Worm (Caenorhabditis elegans) whole organism, mixed stage, embryonic: ENCODE data around the gene C15H11.13.

ENCODE experiments used
- M03D4.4 ChIP-seq: sonication (generic microtip); optimal IDR thresholded peaks from 2 replicates; lab custom pipeline; 2017; ENCODE audit warnings: mild to moderate bottlenecking, missing genetic modification characterization, missing compliant biosample characterization
- bed-3 ChIP-seq: fragments of 200-800 bp; sonication (Bioruptor generic); optimal IDR thresholded peaks from 3 replicates; lab custom pipeline; 2018; ENCODE audit warnings: mild to moderate bottlenecking, missing genetic modification characterization, moderate library complexity, missing compliant biosample characterization
- blmp-1 ChIP-seq: fragments of 150-350 bp; optimal IDR thresholded peaks from 2 replicates; lab custom pipeline; 2014; ENCODE audit warnings: missing biosample characterization, missing genetic modification characterization
- ceh-39 ChIP-seq: fragments of 150-350 bp; optimal IDR thresholded peaks from 2 replicates; lab custom pipeline; 2014; ENCODE audit warnings: missing biosample characterization, missing genetic modification characterization
- ces-1 ChIP-seq: fragments of 150-350 bp; optimal IDR thresholded peaks from 2 replicates; lab custom pipeline; 2014; ENCODE audit warnings: missing biosample characterization, missing genetic modification reagents, missing genetic modification characterization
- cnd-1 ChIP-seq: fragments of 200-800 bp; sonication (Bioruptor generic); optimal IDR thresholded peaks from 2 replicates; lab custom pipeline; 2018; ENCODE audit warnings: mild to moderate bottlenecking, missing genetic modification characterization, missing compliant biosample characterization
- drap-1 ChIP-seq: fragments of 200-800 bp; sonication (Bioruptor generic); optimal IDR thresholded peaks from 3 replicates; lab custom pipeline; 2018; ENCODE audit warnings: mild to moderate bottlenecking, missing genetic modification characterization, missing compliant biosample characterization
- elt-3 ChIP-seq: fragments of 150-350 bp; optimal IDR thresholded peaks from 2 replicates; lab custom pipeline; 2014; ENCODE audit warnings: missing biosample characterization, missing genetic modification characterization
- flh-1 ChIP-seq: fragments of 200-800 bp; sonication (Bioruptor generic); optimal IDR thresholded peaks from 2 replicates; lab custom pipeline; 2018; ENCODE audit warnings: mild to moderate bottlenecking, missing genetic modification characterization, moderate library complexity, missing compliant biosample characterization
- ham-2 ChIP-seq: fragments of 200-800 bp; sonication (Bioruptor generic); optimal IDR thresholded peaks from 2 replicates; lab custom pipeline; 2018; ENCODE audit warnings: mild to moderate bottlenecking, missing genetic modification characterization, missing compliant biosample characterization
- hlh-1 ChIP-seq: fragments of 150-350 bp; optimal IDR thresholded peaks from 2 replicates; lab custom pipeline; 2014; ENCODE audit warnings: missing biosample characterization, missing genetic modification reagents, missing genetic modification characterization
- lin-13 ChIP-seq: fragments of 150-350 bp; optimal IDR thresholded peaks from 2 replicates; lab custom pipeline; 2014; ENCODE audit warnings: missing biosample characterization, missing genetic modification characterization
- lsy-2 ChIP-seq: fragments of 150-350 bp; optimal IDR thresholded peaks from 2 replicates; lab custom pipeline; 2014; ENCODE audit warnings: missing biosample characterization, missing genetic modification characterization
- mab-5 ChIP-seq: fragments of 150-350 bp; optimal IDR thresholded peaks from 2 replicates; lab custom pipeline; 2014; ENCODE audit warnings: missing biosample characterization, missing genetic modification characterization
- mep-1 ChIP-seq: fragments of 150-350 bp; optimal IDR thresholded peaks from 2 replicates; lab custom pipeline; 2017; ENCODE audit warnings: missing biosample characterization, missing genetic modification reagents, missing genetic modification characterization, inconsistent platforms
- mls-2 ChIP-seq: sonication (generic microtip); optimal IDR thresholded peaks from 2 replicates; lab custom pipeline; 2016; ENCODE audit warnings: mild to moderate bottlenecking, missing genetic modification characterization, moderate library complexity, missing compliant biosample characterization
- nhr-12 ChIP-seq: fragments of 150-350 bp; optimal IDR thresholded peaks from 2 replicates; lab custom pipeline; 2014; ENCODE audit warnings: missing biosample characterization, missing genetic modification characterization
- nhr-2 ChIP-seq: fragments of 150-350 bp; optimal IDR thresholded peaks from 2 replicates; lab custom pipeline; 2014; ENCODE audit warnings: missing biosample characterization, missing genetic modification characterization
- nhr-237 ChIP-seq: fragments of 150-350 bp; optimal IDR thresholded peaks from 2 replicates; lab custom pipeline; 2014; ENCODE audit warnings: missing biosample characterization, missing genetic modification characterization
- nhr-28 ChIP-seq: fragments of 150-350 bp; optimal IDR thresholded peaks from 2 replicates; lab custom pipeline; 2014; ENCODE audit warnings: missing biosample characterization, missing genetic modification characterization
- nhr-76 ChIP-seq: sonication (generic microtip); optimal IDR thresholded peaks from 2 replicates; lab custom pipeline; 2017; ENCODE audit warnings: missing biosample characterization, missing genetic modification characterization
- pha-4 ChIP-seq: fragments of 150-350 bp; optimal IDR thresholded peaks from 2 replicates; lab custom pipeline; 2018; ENCODE audit warnings: missing biosample characterization, missing genetic modification reagents, missing genetic modification characterization
- sem-2 ChIP-seq: fragments of 200-800 bp; sonication (Bioruptor generic); optimal IDR thresholded peaks from 2 replicates; lab custom pipeline; 2018; ENCODE audit warnings: mild to moderate bottlenecking, missing genetic modification characterization, missing compliant biosample characterization
- snpc-4 ChIP-seq: fragments of 150-350 bp; optimal IDR thresholded peaks from 2 replicates; lab custom pipeline; 2014; ENCODE audit warnings: missing biosample characterization, missing genetic modification characterization
- sptf-1 ChIP-seq: sonication (generic microtip); optimal IDR thresholded peaks from 2 replicates; lab custom pipeline; 2017; ENCODE audit warnings: mild to moderate bottlenecking, missing genetic modification characterization, moderate library complexity, missing compliant biosample characterization
- tbx-8 ChIP-seq: fragments of 200-800 bp; sonication (Bioruptor generic); optimal IDR thresholded peaks from 2 replicates; lab custom pipeline; 2018; ENCODE audit warnings: mild to moderate bottlenecking, missing genetic modification characterization, moderate library complexity, missing compliant biosample characterization
- unc-62 ChIP-seq: fragments of 150-350 bp; optimal IDR thresholded peaks from 2 replicates; lab custom pipeline; 2014; ENCODE audit warnings: missing biosample characterization, missing genetic modification reagents, missing genetic modification characterization
- zip-8 ChIP-seq: fragments of 150-350 bp; optimal IDR thresholded peaks from 2 replicates; lab custom pipeline; 2014; ENCODE audit warnings: missing biosample characterization, missing genetic modification characterization
- ztf-11 ChIP-seq: fragments of 150-350 bp; optimal IDR thresholded peaks from 2 replicates; lab custom pipeline; 2014; ENCODE audit warnings: missing biosample characterization, missing genetic modification characterization

Gene C15H11.13

ce11 chrV:14421325-14421724, 26.5 kb downstream of the C15H11.13 start, which contains the start of gene dhs-22:
Gene dhs-22, minus strand, starts transcription at chrV:14421440.
- no peak for TF ChIP-seq snpc-4 (tag; lab: Kevin White, UChicago)
- TF ChIP-seq ztf-11 (tag; lab: Kevin White, UChicago), result no peak
- TF ChIP-seq blmp-1 (tag; lab: Kevin White, UChicago), result no peak
- no peak for TF ChIP-seq hlh-1 (tag; lab: Kevin White, UChicago)
- TF ChIP-seq tbx-8 (GFP tag; lab: Kevin White, UChicago), result no peak
- no peak for TF ChIP-seq M03D4.4 (tag; lab: Kevin White, UChicago)
- no peak for TF ChIP-seq flh-1 (GFP tag; lab: Kevin White, UChicago)
- no peak for TF ChIP-seq nhr-76 (tag; lab: Kevin White, UChicago)
- no peak for TF ChIP-seq ces-1
- no peak for TF ChIP-seq pha-4
- no peak for TF ChIP-seq mab-5 (tag; lab: Kevin White, UChicago)
- no peak for TF ChIP-seq bed-3 (GFP tag; lab: Kevin White, UChicago)
- TF ChIP-seq unc-62 (GFP tag; lab: Kevin White, UChicago), result no peak
- TF ChIP-seq ham-2 (GFP tag; lab: Kevin White, UChicago), result no peak
- no peak for TF ChIP-seq nhr-237
- TF ChIP-seq zip-8, result no peak
- TF ChIP-seq mep-1 (tag; lab: Kevin White, UChicago), result no peak

ce11 chrV:14422317-14422716, 27.5 kb downstream of the C15H11.13 start, which contains the start of gene pas-1:
Gene pas-1, minus strand, starts transcription at chrV:14422618.
- TF ChIP-seq blmp-1 (tag; lab: Kevin White, UChicago) (no peak), mep-1 (tag; lab: Kevin White, UChicago) (no peak), mab-5 (tag; lab: Kevin White, UChicago) (no peak), elt-3 (tag; lab: Kevin White, UChicago) (no peak), hlh-1 (tag; lab: Kevin White, UChicago) (no peak), cnd-1 (tag; lab: Kevin White, UChicago) (no peak), nhr-76 (tag; lab: Kevin White, UChicago) (no peak)

ce11 chrV:14423268-14423667, 28.4 kb downstream of the C15H11.13 start, which contains the start of gene rpoa-12:
Gene rpoa-12, minus strand, starts transcription at chrV:14423304.
- TF ChIP-seq snpc-4 (tag; lab: Kevin White, UChicago), result no peak
- peak; percentile 16 for TF ChIP-seq nhr-237
- TF ChIP-seq hlh-1 (tag; lab: Kevin White, UChicago), result no peak
- peak; percentile 69 for TF ChIP-seq drap-1 (GFP tag; lab: Kevin White, UChicago)
- peak; percentile 21 for TF ChIP-seq mep-1 (tag; lab: Kevin White, UChicago)
- TF ChIP-seq ces-1, result peak; percentile 41

- TF ChIP-seq lsy-2 (tag; lab: Kevin White, UChicago), result peak; percentile 18
- no peak for TF ChIP-seq nhr-28
- TF ChIP-seq lin-13, result no peak
- peak; percentile 36 for TF ChIP-seq sptf-1 (tag; lab: Kevin White, UChicago)
- TF ChIP-seq ceh-39 (tag; lab: Kevin White, UChicago), result no peak
- TF ChIP-seq hlh-1 (tag; lab: Kevin White, UChicago), result peak; percentile 12
- TF ChIP-seq drap-1 (GFP tag; lab: Kevin White, UChicago), result peak; percentile 54
- peak; percentile 46 for TF ChIP-seq M03D4.4 (tag; lab: Kevin White, UChicago)
- TF ChIP-seq nhr-2 (tag; lab: Kevin White, UChicago), result peak; percentile 12
Measured at ce11 chrV:14424958-14425492, 30.2 kb downstream of the C15H11.13 start, which contains the start of gene rrsr-1. Gene rrsr-1, minus strand, starts transcription at chrV:14425008.

ce11 chrV:14426013-14426412, 31.2 kb downstream of the C15H11.13 start:
- TF ChIP-seq snpc-4 (tag; lab: Kevin White, UChicago) (no peak), ham-2 (GFP tag; lab: Kevin White, UChicago) (peak; percentile 42), sem-2 (no peak), unc-62 (GFP tag; lab: Kevin White, UChicago) (peak; percentile 51)

ce11 chrV:14427069-14427825, 32.4 kb downstream of the C15H11.13 start:
- TF ChIP-seq mls-2 (tag; lab: Kevin White, UChicago) (peak; percentile 32), cnd-1 (tag; lab: Kevin White, UChicago) (peak; percentile 21), nhr-2 (tag; lab: Kevin White, UChicago) (peak; percentile 25), M03D4.4 (tag; lab: Kevin White, UChicago) (no peak), nhr-12 (tag; lab: Kevin White, UChicago) (no peak), hlh-1 (tag; lab: Kevin White, UChicago) (no peak), ces-1 (peak; percentile 59)
